Worm (Caenorhabditis elegans) whole organism, young adult: ENCODE measurements around the gene srz-56.

ENCODE experiments used
- B0261.1 ChIP-seq: sonication (generic microtip); optimal IDR thresholded peaks from 2 replicates; lab custom pipeline; 2016; ENCODE audit warnings: mild to moderate bottlenecking, missing genetic modification characterization, moderate library complexity, missing compliant biosample characterization
- F22D6.2 ChIP-seq: sonication (generic microtip); optimal IDR thresholded peaks from 2 replicates; lab custom pipeline; 2016; ENCODE audit warnings: mild to moderate bottlenecking, missing genetic modification characterization, missing compliant biosample characterization
- F37B4.10 ChIP-seq: fragments of 200-800 bp; sonication (Bioruptor generic); IDR thresholded peaks from 2 replicates; pipeline ENCODE4 v1.3.6; 2022; ENCODE audit warnings: missing genetic modification characterization, missing compliant biosample characterization
- F39B2.1 ChIP-seq: fragments of 200-800 bp; sonication (Bioruptor generic); IDR thresholded peaks from 2 replicates; pipeline ENCODE4 v1.3.6; 2022; ENCODE audit warnings: missing genetic modification reagents, missing genetic modification characterization, missing compliant biosample characterization
- F52B5.7 ChIP-seq: sonication (generic microtip); optimal IDR thresholded peaks from 2 replicates; lab custom pipeline; 2016; ENCODE audit warnings: mild to moderate bottlenecking, missing genetic modification characterization, missing compliant biosample characterization
- K12H6.12 ChIP-seq: fragments of 200-800 bp; sonication (Bioruptor generic); optimal IDR thresholded peaks from 2 replicates; lab custom pipeline; 2018; ENCODE audit warnings: mild to moderate bottlenecking, missing genetic modification characterization, missing compliant biosample characterization
- T26A5.8 ChIP-seq: sonication (generic microtip); optimal IDR thresholded peaks from 2 replicates; lab custom pipeline; 2016; ENCODE audit warnings: missing genetic modification characterization, missing compliant biosample characterization
- Y53F4B.3 ChIP-seq: fragments of 200-800 bp; sonication (Bioruptor generic); IDR thresholded peaks from 2 replicates; pipeline ENCODE4 v1.3.6; 2022; ENCODE audit warnings: missing genetic modification reagents, missing genetic modification characterization, missing compliant biosample characterization
- Y67H2A.10 ChIP-seq: fragments of 200-800 bp; sonication (Bioruptor generic); conservative IDR thresholded peaks from 2 replicates; pipeline ENCODE4 v1.3.6; 2022; ENCODE audit warnings: missing genetic modification reagents, missing genetic modification characterization, missing compliant biosample characterization
- Y79H2A.3 ChIP-seq: fragments of 200-800 bp; sonication (Bioruptor generic); conservative IDR thresholded peaks from 2 replicates; pipeline ENCODE4 v1.3.6; 2022; ENCODE audit warnings: missing genetic modification reagents, missing genetic modification characterization, missing compliant biosample characterization
- ZK185.1 ChIP-seq: sonication (generic microtip); optimal IDR thresholded peaks from 2 replicates; lab custom pipeline; 2016; ENCODE audit warnings: mild to moderate bottlenecking, missing genetic modification characterization, missing compliant biosample characterization; ENCODE audit not compliant: poor library complexity, severe bottlenecking
- attf-6 ChIP-seq: fragments of 200-800 bp; sonication (Bioruptor generic); IDR thresholded peaks from 2 replicates; pipeline ENCODE4 v1.3.6; 2022; ENCODE audit warnings: missing genetic modification reagents, missing genetic modification characterization, missing compliant biosample characterization
- bed-1 ChIP-seq: fragments of 200-800 bp; sonication (Bioruptor generic); IDR thresholded peaks from 2 replicates; pipeline ENCODE4 v1.3.6; 2022; ENCODE audit warnings: missing genetic modification reagents, missing genetic modification characterization, missing compliant biosample characterization
- ceh-58 ChIP-seq: fragments of 200-800 bp; sonication (Bioruptor generic); IDR thresholded peaks from 2 replicates; pipeline ENCODE4 v1.3.6; 2022; ENCODE audit warnings: missing genetic modification characterization, missing compliant biosample characterization
- ceh-79 ChIP-seq: sonication (generic microtip); optimal IDR thresholded peaks from 2 replicates; lab custom pipeline; 2017; ENCODE audit warnings: mild to moderate bottlenecking, missing genetic modification characterization, missing compliant biosample characterization
- dox-1 ChIP-seq: fragments of 200-800 bp; sonication (Bioruptor generic); IDR thresholded peaks from 2 replicates; pipeline ENCODE4 v1.3.6; 2022; ENCODE audit warnings: missing genetic modification reagents, missing genetic modification characterization, missing compliant biosample characterization
- dpff-1 ChIP-seq: sonication (generic microtip); optimal IDR thresholded peaks from 2 replicates; lab custom pipeline; 2017; ENCODE audit warnings: mild to moderate bottlenecking, missing genetic modification characterization, missing compliant biosample characterization
- efl-1 ChIP-seq: fragments of 150-350 bp; optimal IDR thresholded peaks from 2 replicates; lab custom pipeline; 2014; ENCODE audit warnings: missing biosample characterization, missing genetic modification reagents, missing genetic modification characterization
- egl-18 ChIP-seq: fragments of 200-800 bp; sonication (Bioruptor generic); IDR thresholded peaks from 2 replicates; pipeline ENCODE4 v1.3.6; 2022; ENCODE audit warnings: missing genetic modification reagents, missing genetic modification characterization, missing compliant biosample characterization
- egl-44 ChIP-seq: fragments of 200-800 bp; sonication (Bioruptor generic); IDR thresholded peaks from 2 replicates; pipeline ENCODE4 v1.3.6; 2022; ENCODE audit warnings: missing genetic modification reagents, missing genetic modification characterization, missing compliant biosample characterization
- ets-4 ChIP-seq: fragments of 200-800 bp; sonication (Bioruptor generic); optimal IDR thresholded peaks from 2 replicates; lab custom pipeline; 2018; ENCODE audit warnings: mild to moderate bottlenecking, missing genetic modification characterization, missing compliant biosample characterization
- hlh-26 ChIP-seq: fragments of 200-800 bp; sonication (Bioruptor generic); conservative IDR thresholded peaks from 2 replicates; pipeline ENCODE4 v1.3.6; 2022; ENCODE audit warnings: missing genetic modification reagents, missing genetic modification characterization, missing compliant biosample characterization
- hmg-1.2 ChIP-seq: fragments of 200-800 bp; sonication (Bioruptor generic); IDR thresholded peaks from 2 replicates; pipeline ENCODE4 v1.3.6; 2022; ENCODE audit warnings: missing genetic modification reagents, missing genetic modification characterization, missing compliant biosample characterization
- hrde-1 ChIP-seq: sonication (generic microtip); optimal IDR thresholded peaks from 2 replicates; lab custom pipeline; 2016; ENCODE audit warnings: missing genetic modification characterization, mild to moderate bottlenecking, missing compliant biosample characterization, moderate library complexity, missing genotype, missing genetic modification reagents, borderline replicate concordance
- lag-1 ChIP-seq: fragments of 200-800 bp; sonication (Bioruptor generic); IDR thresholded peaks from 2 replicates; pipeline ENCODE4 v1.3.6; 2022; ENCODE audit warnings: missing genetic modification reagents, missing genetic modification characterization, missing compliant biosample characterization
- lin-26 ChIP-seq: fragments of 200-800 bp; sonication (Bioruptor generic); IDR thresholded peaks from 2 replicates; pipeline ENCODE4 v1.3.6; 2022; ENCODE audit warnings: missing genetic modification reagents, missing genetic modification characterization, missing compliant biosample characterization
- lsl-1 ChIP-seq: fragments of 200-800 bp; sonication (Bioruptor generic); optimal IDR thresholded peaks from 2 replicates; lab custom pipeline; 2018; ENCODE audit warnings: mild to moderate bottlenecking, missing genetic modification characterization, moderate library complexity, missing compliant biosample characterization
- lsy-27 ChIP-seq: sonication (generic microtip); optimal IDR thresholded peaks from 2 replicates; lab custom pipeline; 2017; ENCODE audit warnings: missing genetic modification characterization, mild to moderate bottlenecking, missing compliant biosample characterization, antibody characterized with exemption, missing genotype, borderline replicate concordance; ENCODE audit not compliant: insufficient read depth
- mcd-1 ChIP-seq: fragments of 200-800 bp; sonication (Bioruptor generic); IDR thresholded peaks from 2 replicates; pipeline ENCODE4 v1.3.6; 2022; ENCODE audit warnings: missing genetic modification reagents, missing genetic modification characterization, missing compliant biosample characterization
- mel-28 ChIP-seq: sonication (generic microtip); optimal IDR thresholded peaks from 2 replicates; lab custom pipeline; 2016; ENCODE audit warnings: borderline replicate concordance, mild to moderate bottlenecking, missing genetic modification characterization, missing compliant biosample characterization
- mes-4 ChIP-seq: sonication (generic microtip); optimal IDR thresholded peaks from 2 replicates; lab custom pipeline; 2016; ENCODE audit warnings: missing genotype, missing genetic modification characterization, missing compliant biosample characterization
- nfyb-1 ChIP-seq: fragments of 200-800 bp; sonication (Bioruptor generic); IDR thresholded peaks from 2 replicates; pipeline ENCODE4 v1.3.6; 2022; ENCODE audit warnings: missing genetic modification reagents, missing genetic modification characterization, missing compliant biosample characterization
- nhr-80 ChIP-seq: sonication (generic microtip); optimal IDR thresholded peaks from 2 replicates; lab custom pipeline; 2016; ENCODE audit warnings: missing genetic modification characterization, missing compliant biosample characterization
- rec-8 ChIP-seq, 2 experiments: sonication (generic microtip); optimal IDR thresholded peaks; 2 replicates each; lab custom pipeline; 2016; ENCODE audit warnings: mild to moderate bottlenecking in 2 of 2, missing genetic modification characterization in 2 of 2, missing genetic modification reagents in 2 of 2, missing genotype in 2 of 2, missing biosample characterization in 1 of 2, missing compliant biosample characterization in 1 of 2, moderate library complexity in 1 of 2
- rpc-1 ChIP-seq, 2 experiments: fragments of 150-350 bp in 1 of 2; sonication (generic microtip) in 1 of 2; optimal IDR thresholded peaks; 2 replicates each; lab custom pipeline; 2014 to 2018; ENCODE audit warnings: missing biosample characterization in 1 of 2, missing genetic modification characterization in 1 of 2, missing genetic modification reagents in 1 of 2, missing genotype in 1 of 2
- sdz-38 ChIP-seq: sonication (generic microtip); optimal IDR thresholded peaks from 2 replicates; lab custom pipeline; 2016; ENCODE audit warnings: missing genotype, missing genetic modification characterization, missing compliant biosample characterization
- snpc-3.4 ChIP-seq: sonication (generic microtip); optimal IDR thresholded peaks from 2 replicates; lab custom pipeline; 2017; ENCODE audit warnings: missing genetic modification characterization, mild to moderate bottlenecking, missing compliant biosample characterization, antibody characterized with exemption, moderate library complexity, missing genotype, missing genetic modification reagents
- sptf-2 ChIP-seq: fragments of 200-800 bp; sonication (Bioruptor generic); optimal IDR thresholded peaks from 2 replicates; lab custom pipeline; 2018; ENCODE audit warnings: mild to moderate bottlenecking, missing genetic modification characterization, missing compliant biosample characterization
- ztf-18 ChIP-seq: sonication (generic microtip); optimal IDR thresholded peaks from 2 replicates; lab custom pipeline; 2016; ENCODE audit warnings: missing genotype, mild to moderate bottlenecking, missing genetic modification characterization, missing compliant biosample characterization
- ztf-3 ChIP-seq: fragments of 200-800 bp; sonication (Bioruptor generic); optimal IDR thresholded peaks from 2 replicates; lab custom pipeline; 2018; ENCODE audit warnings: mild to moderate bottlenecking, missing genetic modification characterization, missing compliant biosample characterization
- ztf-6 ChIP-seq: fragments of 200-800 bp; sonication (Bioruptor generic); IDR thresholded peaks from 2 replicates; pipeline ENCODE4 v1.3.6; 2022; ENCODE audit warnings: missing genetic modification reagents, missing genetic modification characterization, missing compliant biosample characterization

Gene srz-56

DNA sequence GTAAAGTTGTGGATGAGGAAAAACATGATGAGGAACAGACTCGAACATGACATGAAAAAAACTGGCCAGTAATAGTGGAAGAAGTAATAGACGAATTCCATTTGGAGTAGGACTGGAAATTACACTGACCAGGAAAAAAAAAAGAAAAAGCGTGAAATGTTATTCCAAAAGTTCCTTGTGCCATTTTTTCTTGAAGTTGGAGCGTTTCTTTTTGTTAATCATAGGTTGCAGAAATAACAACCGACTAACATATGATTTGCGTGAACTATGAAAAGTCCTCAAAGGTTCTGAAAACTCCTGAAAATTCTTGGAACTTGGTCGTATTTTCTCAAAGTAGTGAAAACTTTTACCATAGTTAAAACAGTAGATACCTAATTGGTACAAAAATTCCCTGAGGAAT, 5.2 kb downstream of the srz-56 start, which contains the start of gene srd-67:
Gene srd-67, minus strand, starts transcription at position 101 of the 400 bp plus-strand sequence.
- TF ChIP-seq B0261.1 (tag; lab: Kevin White, UChicago) (no peak), Y53F4B.3 (GFP tag; lab: Robert Waterston, UW) (no peak), ZK185.1 (tag; lab: Kevin White, UChicago) (no peak), snpc-3.4 (tag; lab: Kevin White, UChicago) (no peak), hrde-1 (tag; lab: Kevin White, UChicago) (no peak), lsl-1 (GFP tag; lab: Kevin White, UChicago) (no peak), bed-1 (no peak), ztf-6 (GFP tag; lab: Robert Waterston, UW) (no peak), ceh-79 (tag; lab: Kevin White, UChicago) (no peak), F52B5.7 (no peak), egl-44 (GFP tag; lab: Robert Waterston, UW) (no peak), egl-18 (GFP tag; lab: Robert Waterston, UW) (no peak)
- TF ChIP-seq, all 124 proteins: peak for 0

DNA sequence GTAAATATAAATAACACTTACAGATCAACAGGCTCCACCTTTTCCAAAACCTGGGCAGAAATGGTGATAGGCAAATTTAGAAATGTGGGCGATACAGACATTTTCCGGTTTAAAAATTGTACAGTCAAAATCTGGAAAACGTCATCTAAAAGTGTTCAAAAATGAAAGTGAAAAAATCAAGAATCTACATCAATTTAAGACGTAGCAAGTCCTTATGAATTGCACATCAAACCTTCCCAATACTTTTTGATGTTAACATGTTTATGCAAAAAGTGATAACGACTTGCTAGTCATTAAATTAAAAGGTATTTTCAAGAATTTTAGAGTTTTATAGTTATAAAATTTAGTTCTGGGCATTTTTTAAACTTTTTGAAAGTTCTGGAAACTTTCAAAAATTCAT, 10.8 kb downstream of the srz-56 start, which contains the start of gene fbxa-7:
Gene fbxa-7, minus strand, starts transcription at position 101 of the 400 bp plus-strand sequence.
- no peak for TF ChIP-seq hlh-26 (GFP tag; lab: Robert Waterston, UW)
- TF ChIP-seq mel-28 (tag; lab: Kevin White, UChicago), result no peak
- TF ChIP-seq lag-1, result no peak
- TF ChIP-seq bed-1, result no peak
- TF ChIP-seq efl-1 (GFP tag; lab: Kevin White, UChicago), result no peak
- no peak for TF ChIP-seq attf-6
- no peak for TF ChIP-seq Y79H2A.3 (GFP tag; lab: Robert Waterston, UW)
- no peak for TF ChIP-seq lsl-1 (GFP tag; lab: Kevin White, UChicago)
- TF ChIP-seq Y67H2A.10 (GFP tag; lab: Robert Waterston, UW), result no peak
- no peak for TF ChIP-seq rpc-1 (optimal IDR thresholded peaks at IDR 0.05; lab: Kevin White, UChicago)
- no peak for TF ChIP-seq rpc-1 (tag; optimal IDR thresholded peaks at IDR 0.05; lab: Kevin White, UChicago)
- no peak for TF ChIP-seq nhr-80 (tag; lab: Kevin White, UChicago)
- no peak for TF ChIP-seq mes-4 (tag; lab: Kevin White, UChicago)

DNA sequence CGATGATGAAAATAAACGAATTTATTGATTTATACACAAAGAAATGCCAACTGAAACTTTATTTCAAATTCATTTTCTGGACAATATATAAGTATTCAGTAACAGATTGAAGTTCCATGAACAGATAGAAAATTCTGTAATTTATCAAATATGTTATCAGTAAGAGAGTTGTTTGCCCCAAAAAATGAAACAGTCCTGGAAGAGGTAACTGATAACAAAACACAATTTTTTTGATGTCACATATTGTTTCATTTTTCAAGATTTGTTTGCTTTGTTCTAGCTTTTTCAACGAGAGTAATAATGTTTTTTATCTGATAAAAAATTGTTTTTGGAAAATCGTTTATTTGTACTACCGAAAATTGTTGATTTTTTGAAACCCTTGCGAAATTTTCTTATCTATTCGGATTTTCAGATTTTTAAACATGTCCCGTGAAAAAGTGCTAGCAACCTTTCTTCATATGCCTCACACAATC, 12.5 kb downstream of the srz-56 start, which contains the start of gene fbxa-73:
Gene fbxa-73, plus strand, starts transcription at position 423 of the 473 bp plus-strand sequence.
- TF ChIP-seq nhr-80 (tag; lab: Kevin White, UChicago), result peak; percentile 26
- no peak for TF ChIP-seq sptf-2 (GFP tag; lab: Kevin White, UChicago)
- no peak for TF ChIP-seq dox-1 (GFP tag; lab: Robert Waterston, UW)
- no peak for TF ChIP-seq ceh-58 (GFP tag; lab: Robert Waterston, UW)
- no peak for TF ChIP-seq ets-4

DNA sequence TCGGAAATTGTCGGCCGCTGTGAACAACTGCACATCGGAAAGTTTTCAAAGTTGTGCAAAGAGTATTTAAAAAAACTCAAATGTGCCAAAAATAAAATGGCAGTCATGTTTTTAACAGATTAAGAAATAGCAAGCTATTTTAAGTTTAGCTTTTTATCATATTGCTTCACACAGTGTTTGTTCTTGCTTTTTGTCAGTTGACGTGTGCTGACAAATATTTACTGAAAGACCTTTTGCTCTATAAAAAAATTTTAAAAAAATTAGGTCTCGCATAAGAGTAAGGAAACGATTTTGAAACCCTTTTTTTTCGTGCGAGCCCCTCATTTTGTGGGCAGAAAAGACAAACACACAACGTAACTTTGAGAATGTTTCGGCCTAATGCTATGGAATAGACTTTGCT, 15.0 kb downstream of the srz-56 start, which contains the start of gene fbxa-71:
Gene fbxa-71, plus strand, starts transcription at position 301 of the 400 bp plus-strand sequence.
- no peak for TF ChIP-seq dpff-1
- TF ChIP-seq F22D6.2, result no peak
- no peak for TF ChIP-seq lsy-27
- TF ChIP-seq mcd-1 (GFP tag; lab: Robert Waterston, UW), result no peak
- TF ChIP-seq hrde-1 (tag; lab: Kevin White, UChicago), result no peak
- TF ChIP-seq rec-8 (tag; optimal IDR thresholded peaks at IDR 0.05; lab: Kevin White, UChicago), result no peak
- TF ChIP-seq bed-1, result no peak
- TF ChIP-seq ztf-3, result no peak
- no peak for TF ChIP-seq ztf-18 (tag; lab: Kevin White, UChicago)
- no peak for TF ChIP-seq K12H6.12 (tag; lab: Kevin White, UChicago)
- no peak for TF ChIP-seq hmg-1.2 (GFP tag; lab: Robert Waterston, UW)
- no peak for TF ChIP-seq ZK185.1 (tag; lab: Kevin White, UChicago)
- TF ChIP-seq sdz-38 (tag; lab: Kevin White, UChicago), result no peak
- no peak for TF ChIP-seq F37B4.10 (GFP tag; lab: Robert Waterston, UW)
- no peak for TF ChIP-seq lin-26 (GFP tag; lab: Robert Waterston, UW)
- TF ChIP-seq nfyb-1, result no peak
- no peak for TF ChIP-seq T26A5.8 (tag; lab: Kevin White, UChicago)
- TF ChIP-seq F39B2.1 (GFP tag; lab: Robert Waterston, UW), result no peak
